Worm (Caenorhabditis elegans): ENCODE measurements around the gene Y55F3AR.2.
A peak's percentile ranks its signal among the peaks of the same experiment; 100 is the strongest.

Y55F3AR.2 gene

DNA sequence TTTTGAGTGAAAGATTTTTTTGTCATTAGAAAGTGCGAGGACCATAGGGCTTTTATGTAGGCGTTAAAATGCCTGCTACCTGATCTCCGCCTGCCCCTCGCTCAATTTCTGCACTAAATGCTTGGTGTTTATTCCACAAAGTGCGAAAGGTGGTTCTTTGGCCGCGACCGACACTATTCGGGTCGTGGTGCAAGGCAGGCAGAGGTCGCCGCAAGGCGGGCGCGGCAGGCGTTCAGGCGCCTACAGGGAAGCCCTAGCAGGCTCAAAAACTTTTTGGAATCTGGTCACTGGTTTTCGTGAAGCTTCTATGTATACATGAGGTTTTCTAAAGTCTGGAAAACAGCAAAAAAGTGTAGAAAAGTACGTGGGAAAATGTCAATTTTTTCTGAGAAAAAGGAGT lies 26.5 kb downstream of the Y55F3AR.2 start:
- TF ChIP-seq F26F4.8 (GFP tag; conservative IDR thresholded peaks at IDR 0.05) (0 out of 2 replicates have a peak, but pooled peaks have one; percentile 49), unc-39 (tag; optimal IDR thresholded peaks at IDR 0.05) (no peak), nhr-42 (GFP tag; IDR thresholded peaks at IDR 0.05) (no peak), egl-43 (GFP tag; IDR thresholded peaks at IDR 0.05) (0 out of 2 replicates have a peak, but pooled peaks have one; percentile 22), madf-9 (GFP tag; conservative IDR thresholded peaks at IDR 0.05) (no peak), attf-4 (tag; optimal IDR thresholded peaks at IDR 0.05) (no peak), pqm-1 (tag; optimal IDR thresholded peaks at IDR 0.05) (no peak), D1046.2 (GFP tag; IDR thresholded peaks at IDR 0.05) (peak; percentile 85; the same call in 1 of the 2 replicates), cey-2 (tag; optimal IDR thresholded peaks at IDR 0.05; ENCODE audit: borderline replicate concordance, insufficient read depth) (no peak), ctbp-1 (GFP tag; IDR thresholded peaks at IDR 0.05) (no peak), nhr-28 (tag; optimal IDR thresholded peaks at IDR 0.05) (no peak), set-16 (GFP tag; IDR thresholded peaks at IDR 0.05) (peak; percentile 61)

ce11 chrIV:1121511-1121910 lies 27.2 kb downstream of the Y55F3AR.2 start:
- TF ChIP-seq egl-43 (GFP tag; IDR thresholded peaks at IDR 0.05) (0 out of 2 replicates have a peak, but pooled peaks have one; percentile 37), set-16 (GFP tag; IDR thresholded peaks at IDR 0.05) (peak; percentile 91), dmd-8 (GFP tag; IDR thresholded peaks at IDR 0.05) (no peak)

DNA sequence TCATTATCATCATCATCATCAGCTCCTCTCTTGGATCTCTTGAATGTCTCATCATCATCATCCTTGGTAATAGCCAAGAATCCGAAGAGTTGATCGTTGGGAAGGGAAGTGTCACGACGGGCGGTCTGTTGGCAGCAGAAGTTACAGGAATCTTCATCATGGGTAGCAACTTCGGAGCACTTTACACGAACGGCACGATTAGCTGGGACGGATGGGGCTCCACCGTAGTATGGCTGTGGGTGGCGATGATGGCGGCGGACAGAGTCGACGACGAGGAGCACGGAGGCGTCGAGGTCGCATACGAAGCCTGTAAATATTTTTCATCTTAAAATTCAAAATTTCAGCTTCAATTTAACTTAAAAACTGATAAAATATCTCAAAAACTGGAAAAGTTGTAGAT lies 29.0 kb downstream of the Y55F3AR.2 start:
- TF ChIP-seq pha-4 (GFP tag; IDR thresholded peaks at IDR 0.05): no peak
- TF ChIP-seq pha-4 (tag; optimal IDR thresholded peaks at IDR 0.05): no peak
- peak; percentile 37; the same call in 1 of the 2 replicates for TF ChIP-seq set-16 (GFP tag; IDR thresholded peaks at IDR 0.05)
- no peak for TF ChIP-seq ama-1 (optimal IDR thresholded peaks at IDR 0.05)
- no peak for TF ChIP-seq fkh-10 (GFP tag; optimal IDR thresholded peaks at IDR 0.05)
- no peak for TF ChIP-seq duxl-1 (tag; optimal IDR thresholded peaks at IDR 0.05; ENCODE audit: poor library complexity)
- TF ChIP-seq nhr-42 (GFP tag; IDR thresholded peaks at IDR 0.05): no peak

ce11 chrIV:1124741-1125140 lies 30.4 kb downstream of the Y55F3AR.2 start, which contains the start of gene perm-4:
Gene perm-4, minus strand, starts transcription at chrIV:1125107.
- TF ChIP-seq ama-1 (optimal IDR thresholded peaks at IDR 0.05): no peak
- no peak for TF ChIP-seq zip-11 (GFP tag; IDR thresholded peaks at IDR 0.05)
- TF ChIP-seq gei-8 (GFP tag; optimal IDR thresholded peaks at IDR 0.05): no peak
- TF ChIP-seq mxl-3 (GFP tag; optimal IDR thresholded peaks at IDR 0.05): no peak
- no peak for TF ChIP-seq nhr-25 (tag; optimal IDR thresholded peaks at IDR 0.05; ENCODE audit: borderline replicate concordance, insufficient read depth)
- TF ChIP-seq skn-1 (tag; optimal IDR thresholded peaks at IDR 0.05): no peak
- TF ChIP-seq nhr-111 (GFP tag; optimal IDR thresholded peaks at IDR 0.05): no peak
- TF ChIP-seq dpl-1 (GFP tag; optimal IDR thresholded peaks at IDR 0.05): no peak
- no peak for TF ChIP-seq mep-1 (tag; optimal IDR thresholded peaks at IDR 0.05)
- TF ChIP-seq T20F7.1 (GFP tag; optimal IDR thresholded peaks at IDR 0.05): no peak
- TF ChIP-seq mxl-2 (GFP tag; conservative IDR thresholded peaks at IDR 0.05): no peak
- TF ChIP-seq arid-1 (GFP tag; conservative IDR thresholded peaks at IDR 0.05): no peak

DNA sequence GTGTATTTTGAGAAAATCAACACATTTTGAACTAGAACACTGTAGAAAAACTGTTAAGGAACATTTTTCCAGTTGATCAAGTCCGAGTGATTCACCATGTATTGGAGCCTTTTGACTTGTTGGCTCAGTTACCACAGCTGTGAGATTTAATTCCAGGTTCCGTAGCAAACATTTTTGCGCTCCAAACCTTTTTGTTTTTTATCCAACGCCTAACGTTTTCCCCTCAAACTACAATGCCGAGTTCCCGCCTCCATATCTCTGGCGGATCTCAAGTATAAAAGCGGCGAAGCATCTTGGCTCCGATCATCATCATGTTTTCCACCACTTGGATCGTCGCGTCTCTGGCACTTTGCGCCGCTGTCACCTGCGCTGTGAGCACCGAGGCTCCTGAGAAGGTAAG lies 32.1 kb downstream of the Y55F3AR.2 start, which contains the start of gene perm-2:
Gene perm-2 (plus strand): TSS at position 301 of the 400 bp plus-strand sequence.
- TF ChIP-seq mes-2 (tag; optimal IDR thresholded peaks at IDR 0.05; ENCODE audit: poor library complexity, severe bottlenecking): no peak
- no peak for TF ChIP-seq lin-1 (GFP tag; IDR thresholded peaks at IDR 0.05)
- TF ChIP-seq pqm-1 (tag; optimal IDR thresholded peaks at IDR 0.05): no peak
- TF ChIP-seq nhr-237 (tag; optimal IDR thresholded peaks at IDR 0.05): no peak
- TF ChIP-seq daf-19 (GFP tag; conservative IDR thresholded peaks at IDR 0.05): no peak
- no peak for TF ChIP-seq ceh-20 (GFP tag; IDR thresholded peaks at IDR 0.05)
- TF ChIP-seq mep-1 (tag; optimal IDR thresholded peaks at IDR 0.05): no peak
- TF ChIP-seq R02D3.7 (tag; optimal IDR thresholded peaks at IDR 0.05): no peak
- TF ChIP-seq nhr-41 (GFP tag; IDR thresholded peaks at IDR 0.05): no peak
